Worm (Caenorhabditis elegans) whole organism, L4 larva: ENCODE data around the gene spp-2.

Experiments used
- aly-2 ChIP-seq: sonication (generic microtip); optimal IDR thresholded peaks from 2 replicates; lab custom pipeline; 2018; ENCODE audit warnings: missing biosample characterization, missing genetic modification characterization
- daf-19 ChIP-seq: fragments of 200-800 bp; sonication (Bioruptor generic); conservative IDR thresholded peaks from 2 replicates; pipeline ENCODE4 v1.3.6; 2022; ENCODE audit warnings: missing genetic modification characterization, missing compliant biosample characterization
- egl-27 ChIP-seq: sonication (generic microtip); optimal IDR thresholded peaks from 3 replicates; lab custom pipeline; 2017; ENCODE audit warnings: missing biosample characterization, missing genetic modification reagents, missing genetic modification characterization
- lin-38 ChIP-seq: fragments of 200-800 bp; sonication (Bioruptor generic); IDR thresholded peaks from 2 replicates; pipeline ENCODE4 v1.3.6; 2022; ENCODE audit warnings: missing genetic modification reagents, missing genetic modification characterization, missing compliant biosample characterization
- mdl-1 ChIP-seq, 2 experiments: fragments of 150-350 bp in 1 of 2; sonication (generic microtip) in 1 of 2; optimal IDR thresholded peaks; 2 replicates each; lab custom pipeline; 2014 to 2017; ENCODE audit warnings: missing biosample characterization in 2 of 2, missing genetic modification characterization in 2 of 2
- pha-4 ChIP-seq, 2 experiments: fragments of 150-350 bp in 1 of 2; fragments of 200-800 bp in 1 of 2; sonication (Bioruptor generic) in 1 of 2; IDR thresholded peaks in 1 of 2; optimal IDR thresholded peaks in 1 of 2; 2 replicates each; pipeline versions ENCODE4 v1.3.6 to Lab custom; 2014 to 2022; ENCODE audit warnings: missing genetic modification characterization in 2 of 2, missing genetic modification reagents in 2 of 2, missing biosample characterization in 1 of 2, missing compliant biosample characterization in 1 of 2
- zfp-2 ChIP-seq: sonication (generic microtip); optimal IDR thresholded peaks from 2 replicates; lab custom pipeline; 2016; ENCODE audit warnings: mild to moderate bottlenecking, missing genetic modification characterization, missing compliant biosample characterization
- zip-11 ChIP-seq: fragments of 200-800 bp; sonication (Bioruptor generic); IDR thresholded peaks from 2 replicates; pipeline ENCODE4 v1.3.6; 2022; ENCODE audit warnings: missing genetic modification characterization, missing compliant biosample characterization

ce11 chrX:7315329-7315728, 1.3 kb downstream of the spp-2 start, which contains the start of gene spp-3:
- TF ChIP-seq aly-2 (tag; lab: Kevin White, UChicago) (no peak), pha-4 (GFP tag; IDR thresholded peaks at IDR 0.05; lab: Robert Waterston, UW) (no peak), pha-4 (tag; optimal IDR thresholded peaks at IDR 0.05; lab: Kevin White, UChicago) (no peak), zfp-2 (no peak), lin-38 (GFP tag; lab: Robert Waterston, UW) (no peak), daf-19 (GFP tag; lab: Robert Waterston, UW) (no peak), zip-11 (GFP tag; lab: Robert Waterston, UW) (no peak), mdl-1 (tag; optimal IDR thresholded peaks at IDR 0.05; lab: Kevin White, UChicago) (peak in 1 of 2 experiments; percentile 60), egl-27 (tag; lab: Kevin White, UChicago) (no peak)
